Worm (Caenorhabditis elegans): ENCODE results near the gene fipr-10.

The fipr-10 gene

DNA sequence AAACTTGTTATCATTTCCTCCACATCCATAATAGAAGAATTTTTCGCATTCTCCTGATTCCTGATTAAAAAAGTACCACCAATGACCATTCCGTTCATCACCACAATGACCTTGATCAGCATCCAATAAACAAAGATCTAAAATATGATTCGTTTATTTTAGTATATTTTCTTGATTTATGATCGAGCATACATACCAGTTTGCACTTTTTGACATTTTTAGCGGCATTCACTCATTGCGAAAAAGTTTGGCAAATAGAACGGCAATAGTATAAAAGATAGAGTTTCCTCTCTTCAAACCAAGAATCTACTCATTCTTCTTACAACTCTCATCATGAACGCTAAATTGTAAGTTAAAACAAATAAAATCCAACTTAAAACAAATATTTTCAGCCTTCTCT is at the start of gene fipr-10:
Gene fipr-10 (plus strand): TSS at position 301 of the 400 bp plus-strand sequence.
- TF ChIP-seq dsc-1 (tag; optimal IDR thresholded peaks at IDR 0.05) (no peak), isw-1 (GFP tag; IDR thresholded peaks at IDR 0.05) (no peak), elt-2 (tag; optimal IDR thresholded peaks at IDR 0.05) (no peak), pax-3 (tag; optimal IDR thresholded peaks at IDR 0.05) (no peak), vab-15 (tag; optimal IDR thresholded peaks at IDR 0.05) (no peak), mab-9 (GFP tag; IDR thresholded peaks at IDR 0.05) (no peak), pag-3 (tag; optimal IDR thresholded peaks at IDR 0.05; ENCODE audit: borderline replicate concordance, insufficient read depth) (no peak), ama-1 (optimal IDR thresholded peaks at IDR 0.05) (no peak), tlp-1 (tag; optimal IDR thresholded peaks at IDR 0.05) (no peak), C34B4.2 (tag; optimal IDR thresholded peaks at IDR 0.05) (no peak)

- TF ChIP-seq sptf-1 (tag; optimal IDR thresholded peaks at IDR 0.05), result no peak
- no peak for TF ChIP-seq nhr-28 (tag; optimal IDR thresholded peaks at IDR 0.05)
- TF ChIP-seq dsc-1 (tag; optimal IDR thresholded peaks at IDR 0.05), result no peak
- no peak for TF ChIP-seq lir-3 (tag; optimal IDR thresholded peaks at IDR 0.05; ENCODE audit: poor library complexity)
- TF ChIP-seq pqm-1 (tag; optimal IDR thresholded peaks at IDR 0.05), result no peak
- TF ChIP-seq lin-14 (GFP tag; optimal IDR thresholded peaks at IDR 0.05), result no peak
- no peak for TF ChIP-seq nhr-47 (tag; optimal IDR thresholded peaks at IDR 0.05)
- TF ChIP-seq pag-3 (tag; optimal IDR thresholded peaks at IDR 0.05; ENCODE audit: borderline replicate concordance, insufficient read depth), result no peak
- no peak for TF ChIP-seq nhr-20 (tag; optimal IDR thresholded peaks at IDR 0.05)
- no peak for TF ChIP-seq skn-1 (tag; optimal IDR thresholded peaks at IDR 0.05)
- TF ChIP-seq ceh-82 (tag; optimal IDR thresholded peaks at IDR 0.05), result no peak
- TF ChIP-seq mdl-1 (tag; optimal IDR thresholded peaks at IDR 0.05), result no peak
- no peak for TF ChIP-seq nhr-71 (tag; optimal IDR thresholded peaks at IDR 0.05)
- TF ChIP-seq isw-1 (GFP tag; IDR thresholded peaks at IDR 0.05), result no peak
- no peak for TF ChIP-seq nhr-237 (tag; optimal IDR thresholded peaks at IDR 0.05)
- TF ChIP-seq efl-3 (GFP tag; optimal IDR thresholded peaks at IDR 0.05), result no peak
- TF ChIP-seq xbp-1 (tag; optimal IDR thresholded peaks at IDR 0.05), result no peak
Observed at ce11 chrV:9868311-9868710, 45.7 kb upstream of the fipr-10 start, which contains the start of gene srab-17. Gene srab-17, minus strand, starts transcription at chrV:9868411.

- TF ChIP-seq nhr-11 (tag; optimal IDR thresholded peaks at IDR 0.05), result no peak
- TF ChIP-seq lir-3 (tag; optimal IDR thresholded peaks at IDR 0.05; ENCODE audit: poor library complexity), result no peak
- no peak for TF ChIP-seq unc-86 (tag; optimal IDR thresholded peaks at IDR 0.05)
- TF ChIP-seq nhr-12 (tag; optimal IDR thresholded peaks at IDR 0.05), result no peak
- TF ChIP-seq fkh-8 (tag; optimal IDR thresholded peaks at IDR 0.05), result no peak
- no peak for TF ChIP-seq nhr-84 (tag; optimal IDR thresholded peaks at IDR 0.05)
Observed at ce11 chrV:9871339-9871738, 42.6 kb upstream of the fipr-10 start, which contains the start of gene srab-18. Gene srab-18, minus strand, starts transcription at chrV:9871439.

DNA sequence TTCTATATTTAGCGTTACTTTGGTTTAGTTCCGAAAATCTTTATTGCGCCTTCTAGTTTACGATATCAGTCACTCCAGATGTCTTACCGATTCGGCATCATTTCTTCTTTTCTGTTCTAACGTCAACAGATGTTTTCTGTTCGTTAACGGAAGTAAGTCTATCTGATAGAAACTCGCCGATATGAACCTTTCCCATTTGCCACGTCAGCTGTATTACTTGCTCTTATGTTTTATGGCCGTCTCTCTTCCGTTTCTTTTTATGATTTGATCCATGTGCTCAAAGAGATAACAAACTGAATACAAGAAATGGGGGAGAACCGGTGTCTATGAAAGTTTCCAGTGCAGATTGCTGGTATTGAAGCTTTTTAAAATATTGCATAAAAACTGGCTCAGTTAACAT is 34.6 kb upstream of the fipr-10 start, which contains the start of gene srab-26:
Gene srab-26 (minus strand): TSS at position 101 of the 400 bp plus-strand sequence.
- no peak for TF ChIP-seq tlp-1 (tag; optimal IDR thresholded peaks at IDR 0.05)
- no peak for TF ChIP-seq mdl-1 (tag; optimal IDR thresholded peaks at IDR 0.05)

- TF ChIP-seq mep-1 (tag; optimal IDR thresholded peaks at IDR 0.05) (no peak), unc-30 (tag; optimal IDR thresholded peaks at IDR 0.05) (no peak), aha-1 (tag; optimal IDR thresholded peaks at IDR 0.05) (no peak), zag-1 (tag; optimal IDR thresholded peaks at IDR 0.05) (no peak), blmp-1 (tag; optimal IDR thresholded peaks at IDR 0.05) (no peak), unc-98 (GFP tag; IDR thresholded peaks at IDR 0.05) (no peak), ceh-8 (GFP tag; optimal IDR thresholded peaks at IDR 0.05) (no peak), xbp-1 (tag; optimal IDR thresholded peaks at IDR 0.05) (no peak), nhr-84 (tag; optimal IDR thresholded peaks at IDR 0.05) (no peak), sup-37 (GFP tag; optimal IDR thresholded peaks at IDR 0.05) (no peak), pag-3 (tag; optimal IDR thresholded peaks at IDR 0.05; ENCODE audit: borderline replicate concordance, insufficient read depth) (no peak), grh-1 (GFP tag; IDR thresholded peaks at IDR 0.05) (no peak), ztf-4 (tag; optimal IDR thresholded peaks at IDR 0.05) (no peak)
Observed at ce11 chrV:9879867-9880266, 34.1 kb upstream of the fipr-10 start, which contains the start of gene sdz-31. Gene sdz-31, plus strand, starts transcription at chrV:9880167.

All from whole organism, L1 larva.